Fruit fly (Drosophila melanogaster) whole organism, embryonic: ENCODE measurements around the gene CG12379.

Source experiments
- CG34422 ChIP-seq: fragments of 200-800 bp; sonication (Bioruptor generic); IDR thresholded peaks from 3 replicates; pipeline ENCODE4 v1.3.6; 2022; ENCODE audit warnings: missing biosample characterization, missing genetic modification characterization
- knrl ChIP-seq: fragments of 200-800 bp; sonication (Bioruptor generic); IDR thresholded peaks from 3 replicates; pipeline ENCODE4 v1.3.6; 2022; ENCODE audit warnings: missing biosample characterization, missing genetic modification characterization; ENCODE audit not compliant: partially characterized antibody

DNA sequence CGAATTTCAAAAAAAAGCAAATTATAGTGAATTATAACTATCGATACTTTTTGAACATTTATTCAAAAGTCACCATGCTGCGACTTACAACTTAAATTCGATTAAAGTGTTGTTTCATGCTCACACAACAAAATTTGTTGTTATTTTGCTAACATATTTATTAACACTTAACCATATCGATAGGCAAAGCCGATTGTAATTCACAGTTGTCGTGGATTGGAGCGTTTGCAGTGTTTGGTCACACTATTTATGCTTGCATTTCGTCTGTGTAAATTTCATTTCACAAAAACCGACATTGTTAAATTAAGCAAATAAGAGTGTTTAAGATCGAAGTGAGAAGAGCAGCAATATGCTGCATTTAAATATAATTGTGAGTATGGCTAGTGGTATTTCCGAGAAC, 21.4 kb downstream of the CG12379 start, which contains the start of gene HUWE1:
- TF ChIP-seq knrl (GFP tag; lab: Robert Waterston, UW) (peak; percentile 82), CG34422 (GFP tag; lab: Robert Waterston, UW) (no peak)
